Worm (Caenorhabditis elegans): ENCODE results near the gene srab-17.

DNA sequence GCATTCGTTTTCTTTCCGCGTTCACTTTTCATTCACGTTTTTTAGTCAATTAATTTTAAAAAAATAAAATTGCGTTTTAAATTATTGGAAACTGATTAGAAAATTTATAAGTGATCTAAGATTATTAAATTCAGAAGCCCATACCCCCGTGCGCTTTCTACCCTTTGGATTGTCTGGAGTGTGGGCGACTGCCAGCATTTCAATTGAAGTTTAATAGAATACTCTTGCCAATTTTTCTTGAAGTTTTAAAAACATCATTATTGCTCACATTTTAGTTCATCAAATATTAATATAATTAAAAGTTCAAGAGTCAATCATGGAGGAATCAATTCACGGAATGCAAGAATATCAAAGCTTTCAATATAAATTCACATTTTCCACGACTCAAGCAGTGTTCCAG lies 26.8 kb downstream of the srab-17 start, which contains the start of gene sru-36:
- TF ChIP-seq him-1 (tag; optimal IDR thresholded peaks at IDR 0.05): no peak
- TF ChIP-seq dao-5 (tag; optimal IDR thresholded peaks at IDR 0.05): no peak
- no peak for TF ChIP-seq W03F9.2 (tag; optimal IDR thresholded peaks at IDR 0.05)
